Fruit fly (Drosophila melanogaster): ENCODE results near the gene CG7231.

dm6 chr2L:7966461-7966846 lies 17.3 kb upstream of the CG7231 start:
- TF ChIP-seq fd85E (GFP tag; optimal IDR thresholded peaks at IDR 0.05) (no peak), Eip78C (GFP tag) (no peak), svp (GFP tag) (no peak), CG7368 (GFP tag; optimal IDR thresholded peaks at IDR 0.05) (no peak), acj6 (GFP tag; optimal IDR thresholded peaks at IDR 0.05) (no peak)
